Worm (Caenorhabditis elegans) whole organism, L1 larva: ENCODE results near the gene spp-24.

ENCODE experiments used
- C04F5.9 ChIP-seq: sonication (generic microtip); optimal IDR thresholded peaks from 2 replicates; lab custom pipeline; 2016; ENCODE audit warnings: missing genetic modification characterization, missing compliant biosample characterization
- egl-27 ChIP-seq, 2 experiments: fragments of 150-350 bp in 1 of 2; sonication (generic microtip); optimal IDR thresholded peaks; 3 replicates each; lab custom pipeline; 2017 to 2018; ENCODE audit warnings: missing biosample characterization in 2 of 2, missing genetic modification characterization in 2 of 2, missing genetic modification reagents in 2 of 2
- ets-5 ChIP-seq: fragments of 200-800 bp; sonication (Bioruptor generic); IDR thresholded peaks from 2 replicates; pipeline ENCODE4 v1.3.6; 2022; ENCODE audit warnings: missing genetic modification characterization, missing compliant biosample characterization
- fkh-10 ChIP-seq: sonication (generic microtip); optimal IDR thresholded peaks from 2 replicates; lab custom pipeline; 2017; ENCODE audit warnings: missing biosample characterization, missing genetic modification reagents, missing genetic modification characterization
- nhr-11 ChIP-seq: fragments of 150-350 bp; optimal IDR thresholded peaks from 2 replicates; lab custom pipeline; 2014; ENCODE audit warnings: missing biosample characterization, missing genetic modification characterization
- pag-3 ChIP-seq: sonication (generic microtip); optimal IDR thresholded peaks from 2 replicates; lab custom pipeline; 2017; ENCODE audit warnings: missing genetic modification characterization, mild to moderate bottlenecking, missing compliant biosample characterization, antibody characterized with exemption, borderline replicate concordance; ENCODE audit not compliant: insufficient read depth
- unc-62 ChIP-seq: fragments of 150-350 bp; optimal IDR thresholded peaks from 2 replicates; lab custom pipeline; 2014; ENCODE audit warnings: missing biosample characterization, missing genetic modification reagents, missing genetic modification characterization
- zag-1 ChIP-seq: fragments of 150-350 bp; optimal IDR thresholded peaks from 2 replicates; lab custom pipeline; 2014; ENCODE audit warnings: missing biosample characterization, missing genetic modification characterization

DNA sequence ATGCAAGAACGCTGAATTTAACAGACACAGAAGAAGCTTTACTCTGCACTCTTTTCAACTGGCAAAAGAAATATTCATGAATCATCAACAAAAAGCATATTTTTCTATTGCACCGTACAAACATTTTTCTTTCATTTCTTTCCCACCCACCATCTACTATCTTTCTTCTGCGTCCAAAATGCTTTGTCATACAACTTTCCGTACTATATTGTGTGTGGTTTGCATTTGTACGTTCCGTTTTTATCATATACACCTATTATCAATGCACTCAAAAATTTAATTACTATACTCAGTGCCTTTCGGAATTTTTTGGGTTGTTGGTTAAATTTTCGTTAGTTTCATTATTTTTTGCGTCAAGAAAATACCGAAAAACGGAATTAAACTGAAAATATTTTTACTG is 28.3 kb upstream of the spp-24 start:
- no peak for TF ChIP-seq fkh-10 (GFP tag; lab: Kevin White, UChicago)
- no peak for TF ChIP-seq zag-1 (tag; lab: Kevin White, UChicago)
- no peak for TF ChIP-seq ets-5 (GFP tag; lab: Robert Waterston, UW)
- no peak for TF ChIP-seq egl-27 (tag; optimal IDR thresholded peaks at IDR 0.05; lab: Kevin White, UChicago)
- TF ChIP-seq unc-62 (GFP tag; lab: Kevin White, UChicago): no peak
- TF ChIP-seq nhr-11 (tag; lab: Kevin White, UChicago): no peak
- no peak for TF ChIP-seq C04F5.9 (tag; lab: Kevin White, UChicago)
- TF ChIP-seq pag-3 (tag; lab: Kevin White, UChicago): no peak
